Fruit fly (Drosophila melanogaster): ENCODE measurements around the gene mub.
A peak's percentile ranks its signal among the peaks of the same experiment; 100 is the strongest.

The mub gene

dm6 chr3L:21880398-21880810 is 35.8 kb downstream of the mub start (continued):
- TF ChIP-seq fd64A (GFP tag; optimal IDR thresholded peaks at IDR 0.05) (peak; percentile 92), C15 (GFP tag; IDR thresholded peaks at IDR 0.05) (peak; percentile 95), unpg (GFP tag; optimal IDR thresholded peaks at IDR 0.05) (peak; percentile 96), da (GFP tag; optimal IDR thresholded peaks at IDR 0.05) (peak; percentile 93), Poxn (GFP tag; IDR thresholded peaks at IDR 0.05) (peak; percentile 84), Myb (GFP tag; optimal IDR thresholded peaks at IDR 0.05) (peak; percentile 90), bowl (GFP tag; IDR thresholded peaks at IDR 0.05) (peak; percentile 94), Camta (GFP tag; optimal IDR thresholded peaks at IDR 0.05) (peak; percentile 98), CG1602 (GFP tag; optimal IDR thresholded peaks at IDR 0.05) (peak; percentile 98), CG33557 (GFP tag; optimal IDR thresholded peaks at IDR 0.05) (peak; percentile 91), Bgb (GFP tag; IDR thresholded peaks at IDR 0.05; ENCODE audit: partially characterized antibody) (peak; percentile 30; the same call in 1 of the 2 replicates), pnt (GFP tag; optimal IDR thresholded peaks at IDR 0.05) (peak; percentile 98), zfh2 (GFP tag; optimal IDR thresholded peaks at IDR 0.05) (peak; percentile 98), HmgZ (tag; optimal IDR thresholded peaks at IDR 0.05) (peak; percentile 95), so (GFP tag; IDR thresholded peaks at IDR 0.05) (peak; percentile 95), pros (GFP tag; optimal IDR thresholded peaks at IDR 0.05) (peak; percentile 100), CG9727 (GFP tag; optimal IDR thresholded peaks at IDR 0.05) (peak; percentile 96), CG17186 (GFP tag; optimal IDR thresholded peaks at IDR 0.05) (peak; percentile 91), onecut (GFP tag; IDR thresholded peaks at IDR 0.05) (peak; percentile 93), CG2678 (tag; optimal IDR thresholded peaks at IDR 0.05) (peak; percentile 94), bcd (GFP tag; optimal IDR thresholded peaks at IDR 0.05) (peak; percentile 97), CG10366 (GFP tag; IDR thresholded peaks at IDR 0.05) (peak; percentile 99), fru (optimal IDR thresholded peaks at IDR 0.05) (no peak), Doc2 (GFP tag; IDR thresholded peaks at IDR 0.05) (peak; percentile 90), unc-4 (GFP tag; IDR thresholded peaks at IDR 0.05; ENCODE audit: partially characterized antibody) (peak; percentile 51), pho (GFP tag; optimal IDR thresholded peaks at IDR 0.05) (peak; percentile 97), cad (GFP tag; optimal IDR thresholded peaks at IDR 0.05) (no peak), Blimp-1 (GFP tag; optimal IDR thresholded peaks at IDR 0.05) (peak; percentile 94), CG4424 (GFP tag; optimal IDR thresholded peaks at IDR 0.05) (peak; percentile 97), Oli (tag; optimal IDR thresholded peaks at IDR 0.05) (peak; percentile 95), CG1024 (GFP tag; IDR thresholded peaks at IDR 0.05) (peak; percentile 95), CG31224 (GFP tag; IDR thresholded peaks at IDR 0.05) (peak; percentile 96), ssp (GFP tag; IDR thresholded peaks at IDR 0.05) (peak; percentile 93), CoRest (tag; optimal IDR thresholded peaks at IDR 0.05) (peak; percentile 94), CG2712 (tag; optimal IDR thresholded peaks at IDR 0.05) (peak; percentile 98), dati (GFP tag; IDR thresholded peaks at IDR 0.05) (peak; percentile 97), Dbx (GFP tag; IDR thresholded peaks at IDR 0.05) (peak; percentile 97), CG16779 (GFP tag; IDR thresholded peaks at IDR 0.05) (peak; percentile 94), CG15479 (GFP tag; optimal IDR thresholded peaks at IDR 0.05) (peak; percentile 81), CTCF (GFP tag; optimal IDR thresholded peaks at IDR 0.05) (peak; percentile 49), CG11696 (GFP tag; IDR thresholded peaks at IDR 0.05) (peak; percentile 90), grau (tag; optimal IDR thresholded peaks at IDR 0.05) (peak; percentile 94), CG17802 (tag; optimal IDR thresholded peaks at IDR 0.05) (peak; percentile 90), sna (GFP tag; IDR thresholded peaks at IDR 0.05; ENCODE audit: partially characterized antibody) (no peak), scrt (GFP tag; optimal IDR thresholded peaks at IDR 0.05) (peak; percentile 85), exex (tag; optimal IDR thresholded peaks at IDR 0.05) (peak; percentile 52), CG7786 (GFP tag; optimal IDR thresholded peaks at IDR 0.05) (peak; percentile 99), CG32532 (GFP tag; IDR thresholded peaks at IDR 0.05) (peak; percentile 98), Lim3 (GFP tag; IDR thresholded peaks at IDR 0.05) (peak; percentile 95), CG7963 (GFP tag; IDR thresholded peaks at IDR 0.05; ENCODE audit: partially characterized antibody) (no peak), CG8924 (tag; optimal IDR thresholded peaks at IDR 0.05) (peak; percentile 96), CG11398 (GFP tag; optimal IDR thresholded peaks at IDR 0.05) (peak; percentile 96)

All from whole organism, embryonic.